Fruit fly (Drosophila melanogaster): Measurements from ENCODE around the gene CG42296.

DNA sequence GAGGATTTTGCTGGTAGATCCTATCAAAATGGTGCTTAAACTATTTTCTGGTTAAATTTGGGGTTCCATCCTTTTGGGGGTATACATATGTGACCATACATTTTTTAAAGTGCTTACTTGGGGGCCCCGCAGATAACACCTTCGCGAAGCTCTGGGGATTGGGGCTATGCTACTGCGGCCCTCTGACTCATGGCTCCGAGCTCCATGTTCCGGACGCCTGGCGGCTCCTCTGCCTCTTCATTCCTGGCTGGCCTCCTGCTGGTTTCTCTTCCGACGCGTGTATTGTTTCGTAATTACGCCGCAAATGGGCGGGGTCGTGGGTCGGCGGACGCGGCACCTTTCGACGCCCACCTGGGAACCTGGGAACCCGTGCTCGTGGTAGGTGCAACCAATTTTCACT lies 9.0 kb upstream of the CG42296 start:
- TF ChIP-seq Clk (GFP tag; optimal IDR thresholded peaks at IDR 0.05): no peak
- no peak for TF ChIP-seq Crg-1 (GFP tag; optimal IDR thresholded peaks at IDR 0.05)
- TF ChIP-seq CG5204 (GFP tag; optimal IDR thresholded peaks at IDR 0.05): no peak
